Fruit fly (Drosophila melanogaster) Kc167 (cell line): Measurements from ENCODE around the gene CG7778.

Source experiments
- Myc ChIP-seq: fragments of >200 bp; optimal IDR thresholded peaks from 2 replicates; lab custom pipeline; 2017; ENCODE audit warnings: missing external identifiers
- Sin3A ChIP-seq: fragments of >200 bp; optimal IDR thresholded peaks from 2 replicates; lab custom pipeline; 2018; ENCODE audit warnings: missing external identifiers
- h ChIP-seq: fragments of >200 bp; optimal IDR thresholded peaks from 3 replicates; lab custom pipeline; 2018; ENCODE audit warnings: missing external identifiers
- insv ChIP-seq: fragments of >200 bp; optimal IDR thresholded peaks from 3 replicates; lab custom pipeline; 2018; ENCODE audit warnings: missing external identifiers
- psq ChIP-seq: fragments of >200 bp; optimal IDR thresholded peaks from 2 replicates; lab custom pipeline; 2017; ENCODE audit warnings: missing external identifiers
- ttk ChIP-seq: sonication (Bioruptor generic); optimal IDR thresholded peaks from 2 replicates; lab custom pipeline; 2017; ENCODE audit warnings: missing external identifiers

CG7778 gene

dm6 chr2L:8346260-8346659, at the start of gene CG7778:
Gene CG7778, plus strand, starts transcription at chr2L:8346620.
- TF ChIP-seq h (lab: Kevin White, UChicago): no peak
- no peak for TF ChIP-seq ttk (lab: Kevin White, UChicago)
- no peak for TF ChIP-seq Myc (lab: Kevin White, UChicago)
- no peak for TF ChIP-seq psq (lab: Kevin White, UChicago)
- no peak for TF ChIP-seq insv (lab: Kevin White, UChicago)
- no peak for TF ChIP-seq Sin3A

dm6 chr2L:8297070-8297469, 49.4 kb upstream of the CG7778 start:
- no peak for TF ChIP-seq psq (lab: Kevin White, UChicago)
- TF ChIP-seq h (lab: Kevin White, UChicago): no peak
- no peak for TF ChIP-seq ttk (lab: Kevin White, UChicago)

dm6 chr2L:8299194-8299811, 47.1 kb upstream of the CG7778 start:
- TF ChIP-seq insv (lab: Kevin White, UChicago): no peak

dm6 chr2L:8300220-8301167, 45.9 kb upstream of the CG7778 start, which contains the start of gene Btk:
Gene Btk, minus strand, starts transcription at chr2L:8301079.
- TF ChIP-seq psq (lab: Kevin White, UChicago): no peak
- TF ChIP-seq Sin3A: no peak
- TF ChIP-seq h (lab: Kevin White, UChicago): no peak
- no peak for TF ChIP-seq ttk (lab: Kevin White, UChicago)
- TF ChIP-seq Myc (lab: Kevin White, UChicago): no peak
- no peak for TF ChIP-seq insv (lab: Kevin White, UChicago)

- TF ChIP-seq psq (lab: Kevin White, UChicago): no peak
- TF ChIP-seq insv (lab: Kevin White, UChicago): no peak
- no peak for TF ChIP-seq ttk (lab: Kevin White, UChicago)
- no peak for TF ChIP-seq Sin3A
- no peak for TF ChIP-seq Myc (lab: Kevin White, UChicago)
- no peak for TF ChIP-seq h (lab: Kevin White, UChicago)
These were observed 43.5 kb upstream of the CG7778 start, which contains the start of the genes wol and Scgalpha for dm6 chr2L:8302766-8303479. Gene wol, minus strand, starts transcription at chr2L:8302985. Gene Scgalpha, plus strand, starts transcription at chr2L:8303429.

dm6 chr2L:8304635-8305034, 41.8 kb upstream of the CG7778 start:
- TF ChIP-seq ttk (lab: Kevin White, UChicago): no peak
- no peak for TF ChIP-seq Sin3A
- TF ChIP-seq h (lab: Kevin White, UChicago): no peak

dm6 chr2L:8305409-8305808, 41.0 kb upstream of the CG7778 start, which contains the start of gene CG7840:
Gene CG7840, plus strand, starts transcription at chr2L:8305586.
- no peak for TF ChIP-seq Sin3A
- TF ChIP-seq psq (lab: Kevin White, UChicago): no peak
- no peak for TF ChIP-seq Myc (lab: Kevin White, UChicago)
- no peak for TF ChIP-seq h (lab: Kevin White, UChicago)
- no peak for TF ChIP-seq ttk (lab: Kevin White, UChicago)
- TF ChIP-seq insv (lab: Kevin White, UChicago): no peak

- TF ChIP-seq ttk (lab: Kevin White, UChicago): no peak
- no peak for TF ChIP-seq Myc (lab: Kevin White, UChicago)
These were observed 38.4 kb upstream of the CG7778 start, which contains the start of the genes Ostgamma and Mettl14 for dm6 chr2L:8307817-8308551. Gene Ostgamma, minus strand, starts transcription at chr2L:8308192. Gene Mettl14, plus strand, starts transcription at chr2L:8308427.

dm6 chr2L:8311091-8311490, 35.3 kb upstream of the CG7778 start, which contains the start of the genes CG7810 and CG7806:
Gene CG7810, minus strand, starts transcription at chr2L:8311195.
Gene CG7806, plus strand, starts transcription at chr2L:8311399.
- TF ChIP-seq Myc (lab: Kevin White, UChicago): no peak
- TF ChIP-seq Sin3A: no peak
- no peak for TF ChIP-seq insv (lab: Kevin White, UChicago)
- no peak for TF ChIP-seq psq (lab: Kevin White, UChicago)
- TF ChIP-seq ttk (lab: Kevin White, UChicago): no peak
- TF ChIP-seq h (lab: Kevin White, UChicago): no peak

- TF ChIP-seq psq (lab: Kevin White, UChicago): no peak
- no peak for TF ChIP-seq Myc (lab: Kevin White, UChicago)
- TF ChIP-seq insv (lab: Kevin White, UChicago): no peak
These were observed 34.7 kb upstream of the CG7778 start for dm6 chr2L:8311741-8312140.

- TF ChIP-seq insv (lab: Kevin White, UChicago) (no peak), h (lab: Kevin White, UChicago) (no peak)
These were observed 26.4 kb upstream of the CG7778 start, which contains the start of the genes mtsh and strat for dm6 chr2L:8319858-8320525. Gene mtsh, minus strand, starts transcription at chr2L:8319908. Gene strat, plus strand, starts transcription at chr2L:8320328.
